Worm (Caenorhabditis elegans) whole organism, L4 larva: ENCODE results near the gene F14D2.11.

ENCODE experiments used
- D1046.2 ChIP-seq: fragments of 200-800 bp; sonication (Bioruptor generic); IDR thresholded peaks from 2 replicates; pipeline ENCODE4 v1.3.6; 2022; ENCODE audit warnings: missing genetic modification characterization, missing compliant biosample characterization
- F10B5.3 ChIP-seq: sonication (generic microtip); optimal IDR thresholded peaks from 2 replicates; lab custom pipeline; 2016; ENCODE audit warnings: mild to moderate bottlenecking, missing genetic modification characterization, missing compliant biosample characterization
- F37D6.2 ChIP-seq: sonication (generic microtip); optimal IDR thresholded peaks from 2 replicates; lab custom pipeline; 2016; ENCODE audit warnings: mild to moderate bottlenecking, missing genetic modification characterization, missing compliant biosample characterization
- T20F7.1 ChIP-seq: fragments of 200-800 bp; sonication (Bioruptor generic); optimal IDR thresholded peaks from 2 replicates; lab custom pipeline; 2018; ENCODE audit warnings: mild to moderate bottlenecking, missing genetic modification characterization, missing compliant biosample characterization
- Y48G9A.11 ChIP-seq: fragments of 200-800 bp; sonication (Bioruptor generic); IDR thresholded peaks from 2 replicates; pipeline ENCODE4 v1.3.6; 2022; ENCODE audit warnings: missing genetic modification reagents, missing genetic modification characterization, missing compliant biosample characterization
- ZK546.5 ChIP-seq, 2 experiments: sonication (generic microtip); optimal IDR thresholded peaks; 2 replicates each; lab custom pipeline; 2017; ENCODE audit warnings: missing biosample characterization in 2 of 2, missing genetic modification characterization in 2 of 2
- aly-2 ChIP-seq: sonication (generic microtip); optimal IDR thresholded peaks from 2 replicates; lab custom pipeline; 2018; ENCODE audit warnings: missing biosample characterization, missing genetic modification characterization
- ceh-28 ChIP-seq: fragments of 150-350 bp; optimal IDR thresholded peaks from 2 replicates; lab custom pipeline; 2014; ENCODE audit warnings: missing biosample characterization, missing genetic modification reagents, missing genetic modification characterization
- daf-16 ChIP-seq, 3 experiments: sonication (generic microtip); optimal IDR thresholded peaks; 2 replicates each; lab custom pipeline; 2016 to 2017; ENCODE audit warnings: missing genetic modification characterization in 3 of 3, missing genetic modification reagents in 3 of 3, mild to moderate bottlenecking in 2 of 3, missing compliant biosample characterization in 2 of 3, missing biosample characterization in 1 of 3, moderate library complexity in 1 of 3
- dpl-1 ChIP-seq: fragments of 150-350 bp; optimal IDR thresholded peaks from 2 replicates; lab custom pipeline; 2014; ENCODE audit warnings: missing biosample characterization, missing genetic modification reagents, missing genetic modification characterization
- egl-27 ChIP-seq: sonication (generic microtip); optimal IDR thresholded peaks from 3 replicates; lab custom pipeline; 2017; ENCODE audit warnings: missing biosample characterization, missing genetic modification reagents, missing genetic modification characterization
- fos-1 ChIP-seq: fragments of 150-350 bp; optimal IDR thresholded peaks from 2 replicates; lab custom pipeline; 2014; ENCODE audit warnings: missing biosample characterization, missing genetic modification characterization
- gei-8 ChIP-seq: fragments of 200-800 bp; sonication (Bioruptor generic); optimal IDR thresholded peaks from 2 replicates; lab custom pipeline; 2018; ENCODE audit warnings: mild to moderate bottlenecking, missing genetic modification characterization, missing compliant biosample characterization
- hlh-11 ChIP-seq: fragments of 200-800 bp; sonication (Bioruptor generic); optimal IDR thresholded peaks from 2 replicates; lab custom pipeline; 2018; ENCODE audit warnings: mild to moderate bottlenecking, missing genetic modification characterization, missing compliant biosample characterization
- hlh-30 ChIP-seq: sonication (generic microtip); optimal IDR thresholded peaks from 2 replicates; lab custom pipeline; 2017; ENCODE audit warnings: antibody characterized with exemption, mild to moderate bottlenecking, missing genetic modification characterization, missing compliant biosample characterization; ENCODE audit not compliant: insufficient read depth
- jun-1 ChIP-seq: fragments of 150-350 bp; optimal IDR thresholded peaks from 2 replicates; lab custom pipeline; 2014; ENCODE audit warnings: missing biosample characterization, missing genetic modification reagents, missing genetic modification characterization
- lim-7 ChIP-seq: fragments of 200-800 bp; sonication (Bioruptor generic); IDR thresholded peaks from 2 replicates; pipeline ENCODE4 v1.3.6; 2022; ENCODE audit warnings: missing genetic modification characterization, missing compliant biosample characterization
- lin-13 ChIP-seq: fragments of 150-350 bp; optimal IDR thresholded peaks from 2 replicates; lab custom pipeline; 2014; ENCODE audit warnings: missing biosample characterization, missing genetic modification reagents, missing genetic modification characterization
- lin-15B ChIP-seq: fragments of 150-350 bp; sonication (generic microtip); optimal IDR thresholded peaks from 3 replicates; lab custom pipeline; 2014; ENCODE audit warnings: missing biosample characterization, missing genetic modification characterization
- lin-29 ChIP-seq: fragments of 200-800 bp; sonication (Bioruptor generic); IDR thresholded peaks from 2 replicates; pipeline ENCODE4 v1.3.6; 2022; ENCODE audit warnings: missing genetic modification reagents, missing genetic modification characterization, missing compliant biosample characterization
- lsy-2 ChIP-seq, 2 experiments: fragments of 150-350 bp in 1 of 2; sonication (generic microtip) in 1 of 2; optimal IDR thresholded peaks; 2 replicates each; lab custom pipeline; 2014 to 2017; ENCODE audit warnings: missing biosample characterization in 2 of 2, missing genetic modification characterization in 2 of 2
- madf-5 ChIP-seq, 2 experiments: fragments of 200-800 bp; sonication (Bioruptor generic); IDR thresholded peaks; 2 replicates each; pipeline ENCODE4 v1.3.6; 2022; ENCODE audit warnings: missing compliant biosample characterization in 2 of 2, missing genetic modification characterization in 2 of 2
- mdl-1 ChIP-seq, 2 experiments: fragments of 150-350 bp in 1 of 2; sonication (generic microtip) in 1 of 2; optimal IDR thresholded peaks; 2 replicates each; lab custom pipeline; 2014 to 2017; ENCODE audit warnings: missing biosample characterization in 2 of 2, missing genetic modification characterization in 2 of 2
- mdt-29 ChIP-seq: fragments of 200-800 bp; sonication (Bioruptor generic); IDR thresholded peaks from 2 replicates; pipeline ENCODE4 v1.3.6; 2022; ENCODE audit warnings: missing genetic modification reagents, missing genetic modification characterization, missing compliant biosample characterization
- mxl-3 ChIP-seq: fragments of 200-800 bp; sonication (Bioruptor generic); optimal IDR thresholded peaks from 2 replicates; lab custom pipeline; 2018; ENCODE audit warnings: mild to moderate bottlenecking, missing genetic modification characterization, missing compliant biosample characterization
- nhr-11 ChIP-seq: fragments of 150-350 bp; optimal IDR thresholded peaks from 2 replicates; lab custom pipeline; 2014; ENCODE audit warnings: missing biosample characterization, missing genetic modification characterization
- nhr-111 ChIP-seq: fragments of 200-800 bp; sonication (Bioruptor generic); optimal IDR thresholded peaks from 2 replicates; lab custom pipeline; 2018; ENCODE audit warnings: mild to moderate bottlenecking, missing genetic modification characterization, missing compliant biosample characterization
- nhr-42 ChIP-seq: fragments of 200-800 bp; sonication (Bioruptor generic); IDR thresholded peaks from 2 replicates; pipeline ENCODE4 v1.3.6; 2022; ENCODE audit warnings: missing genetic modification characterization, missing compliant biosample characterization
- nhr-6 ChIP-seq: fragments of 150-350 bp; optimal IDR thresholded peaks from 2 replicates; lab custom pipeline; 2014; ENCODE audit warnings: missing biosample characterization, missing genetic modification characterization
- sdz-12 ChIP-seq: fragments of 200-800 bp; sonication (Bioruptor generic); optimal IDR thresholded peaks from 2 replicates; lab custom pipeline; 2018; ENCODE audit warnings: mild to moderate bottlenecking, missing genetic modification characterization, missing compliant biosample characterization
- snpc-4 ChIP-seq: fragments of 150-350 bp; optimal IDR thresholded peaks from 2 replicates; lab custom pipeline; 2014; ENCODE audit warnings: missing biosample characterization, missing genetic modification characterization
- tag-97 ChIP-seq: fragments of 200-800 bp; sonication (Bioruptor generic); IDR thresholded peaks from 2 replicates; pipeline ENCODE4 v1.3.6; 2022; ENCODE audit warnings: missing genetic modification characterization, missing compliant biosample characterization
- unc-39 ChIP-seq: sonication (generic microtip); optimal IDR thresholded peaks from 2 replicates; lab custom pipeline; 2017; ENCODE audit warnings: missing biosample characterization, missing genetic modification characterization
- unc-62 ChIP-seq, 3 experiments: fragments of 150-350 bp in 1 of 3; sonication (generic microtip); optimal IDR thresholded peaks in 2 of 3; peaks in 1 of 3; 1 replicate in 1 of 3; 2 replicates in 2 of 3; lab custom pipeline; 2014 to 2017; ENCODE audit warnings: missing biosample characterization in 3 of 3, missing genetic modification characterization in 3 of 3, missing genetic modification reagents in 3 of 3, missing genotype in 1 of 3
- zag-1 ChIP-seq: fragments of 150-350 bp; optimal IDR thresholded peaks from 2 replicates; lab custom pipeline; 2014; ENCODE audit warnings: missing biosample characterization, missing genetic modification characterization
- zfp-3 ChIP-seq: fragments of 200-800 bp; sonication (Bioruptor generic); conservative IDR thresholded peaks from 2 replicates; pipeline ENCODE4 v1.3.6; 2022; ENCODE audit warnings: missing genetic modification reagents, missing genetic modification characterization, missing compliant biosample characterization
- zip-11 ChIP-seq: fragments of 200-800 bp; sonication (Bioruptor generic); IDR thresholded peaks from 2 replicates; pipeline ENCODE4 v1.3.6; 2022; ENCODE audit warnings: missing genetic modification characterization, missing compliant biosample characterization
- zip-2 ChIP-seq: fragments of 150-350 bp; optimal IDR thresholded peaks from 2 replicates; lab custom pipeline; 2014; ENCODE audit warnings: missing biosample characterization, missing genetic modification characterization
- ztf-11 ChIP-seq: fragments of 150-350 bp; optimal IDR thresholded peaks from 2 replicates; lab custom pipeline; 2014; ENCODE audit warnings: missing biosample characterization, missing genetic modification characterization
- ztf-7 ChIP-seq: fragments of 150-350 bp; optimal IDR thresholded peaks from 2 replicates; lab custom pipeline; 2014; ENCODE audit warnings: missing biosample characterization, missing genetic modification characterization

Gene F14D2.11

ce11 chrII:3378275-3378674 is 36.4 kb upstream of the F14D2.11 start, which contains the start of gene Y49F6C.2:
TSS of gene Y49F6C.2 (plus strand) at chrII:3378575.
- TF ChIP-seq snpc-4 (tag; lab: Kevin White, UChicago) (no peak), nhr-11 (no peak), lin-29 (no peak), tag-97 (no peak), zip-11 (GFP tag; lab: Robert Waterston, UW) (no peak), gei-8 (GFP tag; lab: Kevin White, UChicago) (no peak), unc-62 (GFP tag; optimal IDR thresholded peaks at IDR 0.05 in 1 of 2; lab: Kevin White, UChicago) (no peak), unc-62 (tag; optimal IDR thresholded peaks at IDR 0.05; lab: Kevin White, UChicago) (no peak), zag-1 (tag; lab: Kevin White, UChicago) (no peak), lim-7 (GFP tag; lab: Robert Waterston, UW) (no peak)

- TF ChIP-seq T20F7.1 (GFP tag; lab: Kevin White, UChicago) = no peak
- TF ChIP-seq zfp-3 (GFP tag; lab: Robert Waterston, UW) = no peak
- no peak for TF ChIP-seq ceh-28 (tag; lab: Kevin White, UChicago)
- TF ChIP-seq, all 104 proteins: peak for 0
Observed at ce11 chrII:3376789-3377188, 34.9 kb upstream of the F14D2.11 start, which contains the start of gene bath-9. TSS of gene bath-9 (plus strand) at chrII:3377089.

- TF ChIP-seq dpl-1 (GFP tag; lab: Kevin White, UChicago) (no peak), unc-62 (GFP tag; optimal IDR thresholded peaks at IDR 0.05 in 1 of 2; lab: Kevin White, UChicago) (peak in 1 of 2 experiments; percentile 92), unc-62 (tag; optimal IDR thresholded peaks at IDR 0.05; lab: Kevin White, UChicago) (no peak), mdl-1 (tag; optimal IDR thresholded peaks at IDR 0.05; lab: Kevin White, UChicago) (no peak), nhr-42 (GFP tag; lab: Robert Waterston, UW) (no peak)
- TF ChIP-seq, all 104 proteins: peak for 1
Observed at ce11 chrII:3375302-3375701, 33.4 kb upstream of the F14D2.11 start.

- no peak for TF ChIP-seq nhr-6 (tag; lab: Kevin White, UChicago)
- TF ChIP-seq ztf-7 (tag; lab: Kevin White, UChicago) = no peak
- no peak for TF ChIP-seq D1046.2 (GFP tag; lab: Robert Waterston, UW)
- TF ChIP-seq jun-1 = no peak
- no peak for TF ChIP-seq lin-13 (GFP tag; lab: Kevin White, UChicago)
- no peak for TF ChIP-seq ztf-11 (tag; lab: Kevin White, UChicago)
- TF ChIP-seq F37D6.2 (tag; lab: Kevin White, UChicago) = no peak
- no peak for TF ChIP-seq zag-1 (tag; lab: Kevin White, UChicago)
- TF ChIP-seq, all 104 proteins: peak for 0
Observed at ce11 chrII:3374779-3375178, 32.9 kb upstream of the F14D2.11 start, which contains the start of gene bath-10. TSS of gene bath-10 (plus strand) at chrII:3375079.

- TF ChIP-seq ZK546.5 (tag; optimal IDR thresholded peaks at IDR 0.05; lab: Kevin White, UChicago) = no peak
- no peak for TF ChIP-seq ztf-11 (tag; lab: Kevin White, UChicago)
- no peak for TF ChIP-seq Y48G9A.11
- no peak for TF ChIP-seq hlh-30 (tag; lab: Kevin White, UChicago)
- TF ChIP-seq zip-2 = no peak
- TF ChIP-seq T20F7.1 (GFP tag; lab: Kevin White, UChicago) = no peak
- TF ChIP-seq aly-2 (tag; lab: Kevin White, UChicago) = no peak
- no peak for TF ChIP-seq egl-27 (tag; lab: Kevin White, UChicago)
Observed at ce11 chrII:3373875-3374274, 32.0 kb upstream of the F14D2.11 start.

ce11 chrII:3371010-3371409 is 29.1 kb upstream of the F14D2.11 start, which contains the start of gene bath-23:
TSS of gene bath-23 (plus strand) at chrII:3371310.
- TF ChIP-seq fos-1 (tag; lab: Kevin White, UChicago) (no peak), nhr-111 (GFP tag; lab: Kevin White, UChicago) (no peak), daf-16 (GFP tag; optimal IDR thresholded peaks at IDR 0.05; lab: Kevin White, UChicago) (no peak), daf-16 (tag; optimal IDR thresholded peaks at IDR 0.05; lab: Kevin White, UChicago) (no peak), lin-15B (tag; lab: Kevin White, UChicago) (no peak), hlh-11 (no peak), mdt-29 (GFP tag; lab: Robert Waterston, UW) (no peak), mdl-1 (tag; optimal IDR thresholded peaks at IDR 0.05; lab: Kevin White, UChicago) (no peak), ztf-11 (tag; lab: Kevin White, UChicago) (no peak), madf-5 (GFP tag; IDR thresholded peaks at IDR 0.05; lab: Robert Waterston, UW) (no peak), mxl-3 (GFP tag; lab: Kevin White, UChicago) (no peak), zip-11 (GFP tag; lab: Robert Waterston, UW) (no peak), zag-1 (tag; lab: Kevin White, UChicago) (no peak), unc-39 (tag; lab: Kevin White, UChicago) (no peak), lsy-2 (tag; optimal IDR thresholded peaks at IDR 0.05; lab: Kevin White, UChicago) (no peak), lim-7 (GFP tag; lab: Robert Waterston, UW) (no peak), ceh-28 (tag; lab: Kevin White, UChicago) (no peak), F10B5.3 (tag; lab: Kevin White, UChicago) (no peak), sdz-12 (GFP tag; lab: Kevin White, UChicago) (no peak), lin-13 (GFP tag; lab: Kevin White, UChicago) (no peak), Y48G9A.11 (no peak)
